Worm (Caenorhabditis elegans) whole organism, young adult: ENCODE data around the gene lap-1.

ENCODE experiments used
- B0261.1 ChIP-seq: sonication (generic microtip); optimal IDR thresholded peaks from 2 replicates; lab custom pipeline; 2016; ENCODE audit warnings: mild to moderate bottlenecking, missing genetic modification characterization, moderate library complexity, missing compliant biosample characterization
- B0336.3 ChIP-seq: fragments of 200-800 bp; sonication (Bioruptor generic); IDR thresholded peaks from 2 replicates; pipeline ENCODE4 v1.3.6; 2022; ENCODE audit warnings: missing genetic modification characterization, missing compliant biosample characterization
- D2030.7 ChIP-seq: fragments of 200-800 bp; sonication (Bioruptor generic); IDR thresholded peaks from 2 replicates; pipeline ENCODE4 v1.3.6; 2022; ENCODE audit warnings: missing genetic modification reagents, missing genetic modification characterization, missing compliant biosample characterization
- F33H1.4 ChIP-seq: fragments of 200-800 bp; sonication (Bioruptor generic); IDR thresholded peaks from 2 replicates; pipeline ENCODE4 v1.3.6; 2022; ENCODE audit warnings: missing genetic modification reagents, missing genetic modification characterization, missing compliant biosample characterization
- F52B5.7 ChIP-seq: sonication (generic microtip); optimal IDR thresholded peaks from 2 replicates; lab custom pipeline; 2016; ENCODE audit warnings: mild to moderate bottlenecking, missing genetic modification characterization, missing compliant biosample characterization
- F55B11.4 ChIP-seq: sonication (generic microtip); optimal IDR thresholded peaks from 2 replicates; lab custom pipeline; 2016; ENCODE audit warnings: missing compliant biosample characterization, missing genetic modification characterization, borderline replicate concordance; ENCODE audit not compliant: insufficient read depth
- K11D2.4 ChIP-seq: fragments of 200-800 bp; sonication (Bioruptor generic); IDR thresholded peaks from 2 replicates; pipeline ENCODE4 v1.3.6; 2022; ENCODE audit warnings: missing genetic modification reagents, missing genetic modification characterization, missing compliant biosample characterization
- K12H6.12 ChIP-seq: fragments of 200-800 bp; sonication (Bioruptor generic); optimal IDR thresholded peaks from 2 replicates; lab custom pipeline; 2018; ENCODE audit warnings: mild to moderate bottlenecking, missing genetic modification characterization, missing compliant biosample characterization
- T07F8.4 ChIP-seq: sonication (generic microtip); optimal IDR thresholded peaks from 2 replicates; lab custom pipeline; 2016; ENCODE audit warnings: mild to moderate bottlenecking, missing genetic modification characterization, moderate library complexity, missing compliant biosample characterization
- Y79H2A.3 ChIP-seq: fragments of 200-800 bp; sonication (Bioruptor generic); conservative IDR thresholded peaks from 2 replicates; pipeline ENCODE4 v1.3.6; 2022; ENCODE audit warnings: missing genetic modification reagents, missing genetic modification characterization, missing compliant biosample characterization
- Y95B8A.8 ChIP-seq: fragments of 200-800 bp; sonication (Bioruptor generic); IDR thresholded peaks from 2 replicates; pipeline ENCODE4 v1.3.6; 2022; ENCODE audit warnings: missing genetic modification reagents, missing genetic modification characterization, missing compliant biosample characterization
- akir-1 ChIP-seq: fragments of 200-800 bp; sonication (Bioruptor generic); optimal IDR thresholded peaks from 2 replicates; lab custom pipeline; 2018; ENCODE audit warnings: mild to moderate bottlenecking, missing genetic modification characterization, moderate library complexity, missing compliant biosample characterization
- ama-1 ChIP-seq, 3 experiments: fragments of 150-350 bp in 1 of 3; sonication (generic microtip) in 2 of 3; optimal IDR thresholded peaks; 2 replicates each; lab custom pipeline; 2014 to 2018; ENCODE audit warnings: missing biosample characterization in 2 of 3, missing genetic modification characterization in 2 of 3, missing genetic modification reagents in 2 of 3
- bed-1 ChIP-seq: fragments of 200-800 bp; sonication (Bioruptor generic); IDR thresholded peaks from 2 replicates; pipeline ENCODE4 v1.3.6; 2022; ENCODE audit warnings: missing genetic modification reagents, missing genetic modification characterization, missing compliant biosample characterization
- ceh-100 ChIP-seq: fragments of 200-800 bp; sonication (Bioruptor generic); IDR thresholded peaks from 2 replicates; pipeline ENCODE4 v1.3.6; 2022; ENCODE audit warnings: missing genetic modification reagents, missing genetic modification characterization, missing compliant biosample characterization
- chd-7 ChIP-seq: sonication (generic microtip); optimal IDR thresholded peaks from 2 replicates; lab custom pipeline; 2016; ENCODE audit warnings: mild to moderate bottlenecking, missing genetic modification characterization, moderate library complexity, missing compliant biosample characterization
- die-1 ChIP-seq: sonication (generic microtip); optimal IDR thresholded peaks from 2 replicates; lab custom pipeline; 2016; ENCODE audit warnings: missing genotype, mild to moderate bottlenecking, missing genetic modification characterization, missing compliant biosample characterization
- dpl-1 ChIP-seq: fragments of 150-350 bp; optimal IDR thresholded peaks from 2 replicates; lab custom pipeline; 2014; ENCODE audit warnings: missing biosample characterization, missing genetic modification reagents, missing genetic modification characterization
- egl-18 ChIP-seq: fragments of 200-800 bp; sonication (Bioruptor generic); IDR thresholded peaks from 2 replicates; pipeline ENCODE4 v1.3.6; 2022; ENCODE audit warnings: missing genetic modification reagents, missing genetic modification characterization, missing compliant biosample characterization
- fkh-3 ChIP-seq: sonication (generic microtip); optimal IDR thresholded peaks from 2 replicates; lab custom pipeline; 2016; ENCODE audit warnings: mild to moderate bottlenecking, missing genetic modification characterization, missing compliant biosample characterization
- gei-17 ChIP-seq: fragments of 200-800 bp; sonication (Bioruptor generic); optimal IDR thresholded peaks from 2 replicates; lab custom pipeline; 2018; ENCODE audit warnings: mild to moderate bottlenecking, missing genetic modification characterization, missing compliant biosample characterization
- hlh-12 ChIP-seq: sonication (generic microtip); optimal IDR thresholded peaks from 2 replicates; lab custom pipeline; 2016; ENCODE audit warnings: missing genetic modification characterization, missing compliant biosample characterization
- hlh-26 ChIP-seq: fragments of 200-800 bp; sonication (Bioruptor generic); conservative IDR thresholded peaks from 2 replicates; pipeline ENCODE4 v1.3.6; 2022; ENCODE audit warnings: missing genetic modification reagents, missing genetic modification characterization, missing compliant biosample characterization
- lag-1 ChIP-seq: fragments of 200-800 bp; sonication (Bioruptor generic); IDR thresholded peaks from 2 replicates; pipeline ENCODE4 v1.3.6; 2022; ENCODE audit warnings: missing genetic modification reagents, missing genetic modification characterization, missing compliant biosample characterization
- lin-40 ChIP-seq: sonication (generic microtip); optimal IDR thresholded peaks from 2 replicates; lab custom pipeline; 2016; ENCODE audit warnings: missing genetic modification characterization, mild to moderate bottlenecking, missing compliant biosample characterization, missing genotype, missing genetic modification reagents
- lin-54 ChIP-seq: fragments of 200-800 bp; sonication (Bioruptor generic); optimal IDR thresholded peaks from 2 replicates; lab custom pipeline; 2018; ENCODE audit warnings: mild to moderate bottlenecking, missing genetic modification characterization, missing compliant biosample characterization
- lsl-1 ChIP-seq: fragments of 200-800 bp; sonication (Bioruptor generic); optimal IDR thresholded peaks from 2 replicates; lab custom pipeline; 2018; ENCODE audit warnings: mild to moderate bottlenecking, missing genetic modification characterization, moderate library complexity, missing compliant biosample characterization
- madf-8 ChIP-seq: fragments of 200-800 bp; sonication (Bioruptor generic); conservative IDR thresholded peaks from 2 replicates; pipeline ENCODE4 v1.3.6; 2022; ENCODE audit warnings: missing genetic modification reagents, missing genetic modification characterization, missing compliant biosample characterization
- nfya-1 ChIP-seq: sonication (generic microtip); optimal IDR thresholded peaks from 2 replicates; lab custom pipeline; 2017; ENCODE audit warnings: antibody characterized with exemption, missing compliant biosample characterization, missing genetic modification characterization, borderline replicate concordance; ENCODE audit not compliant: insufficient read depth
- nhr-179 ChIP-seq: sonication (generic microtip); optimal IDR thresholded peaks from 2 replicates; lab custom pipeline; 2016; ENCODE audit warnings: mild to moderate bottlenecking, missing genetic modification characterization, missing compliant biosample characterization
- nhr-90 ChIP-seq: sonication (generic microtip); optimal IDR thresholded peaks from 2 replicates; lab custom pipeline; 2016; ENCODE audit warnings: missing genotype, mild to moderate bottlenecking, missing genetic modification characterization, missing compliant biosample characterization
- pha-4 ChIP-seq: fragments of 150-350 bp; sonication (generic microtip); optimal IDR thresholded peaks from 2 replicates; lab custom pipeline; 2014; ENCODE audit warnings: missing biosample characterization, missing genetic modification reagents, missing genetic modification characterization
- rec-8 ChIP-seq, 2 experiments: sonication (generic microtip); optimal IDR thresholded peaks; 2 replicates each; lab custom pipeline; 2016; ENCODE audit warnings: mild to moderate bottlenecking in 2 of 2, missing genetic modification characterization in 2 of 2, missing genetic modification reagents in 2 of 2, missing genotype in 2 of 2, missing biosample characterization in 1 of 2, missing compliant biosample characterization in 1 of 2, moderate library complexity in 1 of 2
- sea-2 ChIP-seq: fragments of 200-800 bp; sonication (Bioruptor generic); IDR thresholded peaks from 2 replicates; pipeline ENCODE4 v1.3.6; 2022; ENCODE audit warnings: missing genetic modification characterization, missing compliant biosample characterization
- snpc-1.3 ChIP-seq: sonication (generic microtip); optimal IDR thresholded peaks from 2 replicates; lab custom pipeline; 2017; ENCODE audit warnings: missing genetic modification characterization, mild to moderate bottlenecking, missing compliant biosample characterization, antibody characterized with exemption, moderate library complexity, missing genotype, missing genetic modification reagents; ENCODE audit not compliant: insufficient read depth
- somi-1 ChIP-seq: fragments of 200-800 bp; sonication (Bioruptor generic); optimal IDR thresholded peaks from 2 replicates; lab custom pipeline; 2018; ENCODE audit warnings: mild to moderate bottlenecking, missing genetic modification characterization, missing compliant biosample characterization
- sptf-2 ChIP-seq: fragments of 200-800 bp; sonication (Bioruptor generic); optimal IDR thresholded peaks from 2 replicates; lab custom pipeline; 2018; ENCODE audit warnings: mild to moderate bottlenecking, missing genetic modification characterization, missing compliant biosample characterization
- tlf-1 ChIP-seq: fragments of 200-800 bp; sonication (Bioruptor generic); optimal IDR thresholded peaks from 2 replicates; lab custom pipeline; 2018; ENCODE audit warnings: mild to moderate bottlenecking, missing genetic modification characterization, missing compliant biosample characterization
- unc-130 ChIP-seq: sonication (generic microtip); optimal IDR thresholded peaks from 2 replicates; lab custom pipeline; 2016; ENCODE audit warnings: missing genetic modification reagents, missing genetic modification characterization, missing compliant biosample characterization
- xnd-1 ChIP-seq: sonication (generic microtip); optimal IDR thresholded peaks from 2 replicates; lab custom pipeline; 2016; ENCODE audit warnings: missing genotype, missing genetic modification reagents, missing genetic modification characterization, missing compliant biosample characterization
- zfh-2 ChIP-seq: fragments of 200-800 bp; sonication (Bioruptor generic); conservative IDR thresholded peaks from 2 replicates; pipeline ENCODE4 v1.3.6; 2022; ENCODE audit warnings: missing genetic modification reagents, missing genetic modification characterization, missing compliant biosample characterization
- zim-3 ChIP-seq: sonication (generic microtip); optimal IDR thresholded peaks from 2 replicates; lab custom pipeline; 2017; ENCODE audit warnings: mild to moderate bottlenecking, missing genetic modification characterization, moderate library complexity, missing compliant biosample characterization
- ztf-18 ChIP-seq: sonication (generic microtip); optimal IDR thresholded peaks from 2 replicates; lab custom pipeline; 2016; ENCODE audit warnings: missing genotype, mild to moderate bottlenecking, missing genetic modification characterization, missing compliant biosample characterization
- ztf-22 ChIP-seq: fragments of 200-800 bp; sonication (Bioruptor generic); optimal IDR thresholded peaks from 2 replicates; lab custom pipeline; 2018; ENCODE audit warnings: mild to moderate bottlenecking, missing genetic modification characterization, moderate library complexity, missing compliant biosample characterization
- ztf-25 ChIP-seq: fragments of 200-800 bp; sonication (Bioruptor generic); IDR thresholded peaks from 2 replicates; pipeline ENCODE4 v1.3.6; 2022; ENCODE audit warnings: missing genetic modification reagents, missing genetic modification characterization, missing compliant biosample characterization
- ztf-26 ChIP-seq: sonication (generic microtip); optimal IDR thresholded peaks from 2 replicates; lab custom pipeline; 2017; ENCODE audit warnings: missing genetic modification characterization, missing compliant biosample characterization
- ztf-28 ChIP-seq: fragments of 200-800 bp; sonication (Bioruptor generic); IDR thresholded peaks from 2 replicates; pipeline ENCODE4 v1.3.6; 2022; ENCODE audit warnings: missing genetic modification reagents, missing genetic modification characterization, missing compliant biosample characterization
- ztf-3 ChIP-seq: fragments of 200-800 bp; sonication (Bioruptor generic); optimal IDR thresholded peaks from 2 replicates; lab custom pipeline; 2018; ENCODE audit warnings: mild to moderate bottlenecking, missing genetic modification characterization, missing compliant biosample characterization

Gene lap-1

DNA sequence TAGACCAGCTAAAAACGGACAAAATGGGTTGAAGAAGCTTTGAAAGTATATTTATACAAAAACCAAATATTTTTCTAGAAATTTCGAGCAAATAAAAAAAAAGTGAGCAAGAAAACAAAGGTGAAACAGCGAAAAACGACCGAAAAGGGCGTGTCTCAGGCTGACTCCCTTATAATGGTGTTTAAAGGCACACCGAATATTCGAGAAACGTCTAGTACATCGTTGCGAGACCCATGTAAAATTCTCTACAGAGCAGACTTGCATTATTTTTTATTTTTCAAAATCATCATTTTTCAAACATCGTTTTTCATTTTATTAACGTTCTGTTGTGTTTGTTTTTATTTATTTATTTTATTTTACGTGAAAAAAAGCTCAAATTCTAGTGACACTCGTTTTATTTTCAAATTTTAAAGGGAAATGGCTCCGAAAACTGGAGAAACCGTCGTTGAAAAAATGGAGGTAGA is 45.2 kb upstream of the lap-1 start, which contains the start of gene rpn-3:
TSS of gene rpn-3 (plus strand) at position 414 of the 464 bp plus-strand sequence.
- TF ChIP-seq lin-40, result peak; percentile 96
- TF ChIP-seq ztf-22 (GFP tag; lab: Kevin White, UChicago), result no peak
- TF ChIP-seq T07F8.4 (tag; lab: Kevin White, UChicago), result no peak
- TF ChIP-seq xnd-1, result peak; percentile 69
- no peak for TF ChIP-seq nfya-1 (tag; lab: Kevin White, UChicago)
- TF ChIP-seq B0336.3 (GFP tag; lab: Robert Waterston, UW), result peak; percentile 85
- TF ChIP-seq fkh-3 (tag; lab: Kevin White, UChicago), result no peak
- no peak for TF ChIP-seq die-1
- no peak for TF ChIP-seq ztf-25
- TF ChIP-seq hlh-26, result no peak
- TF ChIP-seq nhr-90, result no peak
- TF ChIP-seq tlf-1, result peak; percentile 96
- TF ChIP-seq ztf-3 (GFP tag; lab: Kevin White, UChicago), result peak; percentile 49
- TF ChIP-seq egl-18 (GFP tag; lab: Robert Waterston, UW), result no peak
- TF ChIP-seq dpl-1 (GFP tag; lab: Kevin White, UChicago), result peak; percentile 64
- no peak for TF ChIP-seq ama-1 (optimal IDR thresholded peaks at IDR 0.05; lab: Kevin White, UChicago)
- TF ChIP-seq ama-1 (GFP tag; optimal IDR thresholded peaks at IDR 0.05; lab: Kevin White, UChicago), result no peak
- TF ChIP-seq F52B5.7, result no peak
- TF ChIP-seq gei-17 (GFP tag; lab: Kevin White, UChicago), result peak; percentile 77
- no peak for TF ChIP-seq ztf-18 (tag; lab: Kevin White, UChicago)
- no peak for TF ChIP-seq F55B11.4 (tag; lab: Kevin White, UChicago)
- TF ChIP-seq Y95B8A.8 (GFP tag; lab: Robert Waterston, UW), result peak; percentile 75; the same call in 1 of the 2 replicates
- peak in 1 of 2 experiments; percentile 26 for TF ChIP-seq rec-8 (tag; optimal IDR thresholded peaks at IDR 0.05; lab: Kevin White, UChicago)
- TF ChIP-seq Y79H2A.3, result 0 out of 2 replicates have a peak, but pooled peaks have one; percentile 56
- no peak for TF ChIP-seq zim-3 (tag; lab: Kevin White, UChicago)
- TF ChIP-seq ztf-28 (GFP tag; lab: Robert Waterston, UW), result peak; percentile 68; the same call in 1 of the 2 replicates
- peak; percentile 49 for TF ChIP-seq unc-130 (GFP tag; lab: Kevin White, UChicago)
- TF ChIP-seq lsl-1 (GFP tag; lab: Kevin White, UChicago), result peak; percentile 61
- TF ChIP-seq sea-2 (GFP tag; lab: Robert Waterston, UW), result no peak
- peak; percentile 87 for TF ChIP-seq D2030.7 (GFP tag; lab: Robert Waterston, UW)
- TF ChIP-seq zfh-2 (GFP tag; lab: Robert Waterston, UW), result no peak
- peak; percentile 83 for TF ChIP-seq somi-1
- no peak for TF ChIP-seq akir-1
- peak; percentile 78 for TF ChIP-seq ztf-26
- peak; percentile 80 for TF ChIP-seq madf-8 (GFP tag; lab: Robert Waterston, UW)
- no peak for TF ChIP-seq lag-1 (GFP tag; lab: Robert Waterston, UW)
- TF ChIP-seq K11D2.4 (GFP tag; lab: Robert Waterston, UW), result peak; percentile 93
- TF ChIP-seq nhr-179 (tag; lab: Kevin White, UChicago), result no peak
- peak; percentile 28 for TF ChIP-seq B0261.1 (tag; lab: Kevin White, UChicago)
- peak; percentile 100 for TF ChIP-seq F33H1.4 (GFP tag; lab: Robert Waterston, UW)
- TF ChIP-seq sptf-2 (GFP tag; lab: Kevin White, UChicago), result no peak
- peak; percentile 78 for TF ChIP-seq snpc-1.3
- no peak for TF ChIP-seq bed-1 (GFP tag; lab: Robert Waterston, UW)
- no peak for TF ChIP-seq hlh-12
- TF ChIP-seq chd-7 (tag; lab: Kevin White, UChicago), result peak; percentile 49
- TF ChIP-seq lin-54, result peak; percentile 95
- peak; percentile 78 for TF ChIP-seq ceh-100
- peak; percentile 80 for TF ChIP-seq K12H6.12 (tag; lab: Kevin White, UChicago)
- peak; percentile 81 for TF ChIP-seq pha-4 (tag; lab: Kevin White, UChicago)
